Worm (Caenorhabditis elegans): Measurements from ENCODE around the gene mrpl-21.

The mrpl-21 gene

DNA sequence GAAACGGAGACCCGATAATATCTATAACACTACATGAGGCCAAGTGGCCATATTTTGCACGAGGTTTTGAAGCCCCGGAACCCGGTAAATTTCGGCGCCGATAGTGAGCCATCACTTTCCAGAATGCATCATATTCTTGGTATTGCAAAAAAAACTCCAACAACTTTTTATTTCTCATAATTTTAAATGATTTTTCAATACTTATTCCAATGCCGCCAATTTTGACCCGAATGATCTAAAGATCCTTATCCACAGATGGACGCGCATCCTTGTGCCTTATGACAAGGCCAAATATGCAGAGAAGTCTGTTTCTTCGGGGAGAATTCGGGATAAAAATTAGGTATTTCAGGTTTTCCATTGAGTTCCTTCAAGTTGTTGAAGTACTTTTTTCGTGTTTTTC, 2.2 kb downstream of the mrpl-21 start:
- no peak for TF ChIP-seq pes-1 (GFP tag; IDR thresholded peaks at IDR 0.05)
- TF ChIP-seq sea-1 (GFP tag; conservative IDR thresholded peaks at IDR 0.05) = no peak
- no peak for TF ChIP-seq hnd-1 (tag; optimal IDR thresholded peaks at IDR 0.05)
- no peak for TF ChIP-seq hmbx-1 (tag; optimal IDR thresholded peaks at IDR 0.05)
- TF ChIP-seq ceh-36 (tag; optimal IDR thresholded peaks at IDR 0.05) = no peak
- TF ChIP-seq ets-7 (tag; optimal IDR thresholded peaks at IDR 0.05) = no peak
- no peak for TF ChIP-seq tra-4 (tag; optimal IDR thresholded peaks at IDR 0.05)
- TF ChIP-seq aly-1 (tag; optimal IDR thresholded peaks at IDR 0.05) = no peak
- TF ChIP-seq hmg-4 (GFP tag; optimal IDR thresholded peaks at IDR 0.05) = no peak
- TF ChIP-seq F13C5.2 (tag; optimal IDR thresholded peaks at IDR 0.05) = no peak
- no peak for TF ChIP-seq flt-1 (GFP tag; IDR thresholded peaks at IDR 0.05)

DNA sequence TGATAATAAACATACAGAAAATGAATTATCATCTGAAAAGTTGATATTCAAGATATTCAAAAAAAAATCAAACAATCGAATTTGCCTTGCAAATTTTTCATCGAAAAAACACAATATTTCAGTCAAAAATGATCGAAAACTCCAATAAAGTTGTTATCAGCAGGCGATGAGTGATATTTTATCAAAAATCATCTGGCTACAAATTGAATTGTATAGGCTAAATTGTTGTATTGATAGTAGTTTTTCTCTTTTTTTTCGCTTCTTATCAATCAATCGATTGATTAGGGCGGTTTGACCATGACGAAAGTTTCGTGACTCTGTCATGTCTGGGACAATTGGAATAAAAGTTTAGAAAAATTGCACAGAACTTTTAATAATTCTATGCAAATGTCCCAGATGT, 3.2 kb downstream of the mrpl-21 start:
- no peak for TF ChIP-seq pes-1 (GFP tag; IDR thresholded peaks at IDR 0.05)
- no peak for TF ChIP-seq flt-1 (GFP tag; IDR thresholded peaks at IDR 0.05)
- TF ChIP-seq hmbx-1 (tag; optimal IDR thresholded peaks at IDR 0.05) = no peak
- no peak for TF ChIP-seq tra-4 (tag; optimal IDR thresholded peaks at IDR 0.05)
- no peak for TF ChIP-seq hnd-1 (tag; optimal IDR thresholded peaks at IDR 0.05)

DNA sequence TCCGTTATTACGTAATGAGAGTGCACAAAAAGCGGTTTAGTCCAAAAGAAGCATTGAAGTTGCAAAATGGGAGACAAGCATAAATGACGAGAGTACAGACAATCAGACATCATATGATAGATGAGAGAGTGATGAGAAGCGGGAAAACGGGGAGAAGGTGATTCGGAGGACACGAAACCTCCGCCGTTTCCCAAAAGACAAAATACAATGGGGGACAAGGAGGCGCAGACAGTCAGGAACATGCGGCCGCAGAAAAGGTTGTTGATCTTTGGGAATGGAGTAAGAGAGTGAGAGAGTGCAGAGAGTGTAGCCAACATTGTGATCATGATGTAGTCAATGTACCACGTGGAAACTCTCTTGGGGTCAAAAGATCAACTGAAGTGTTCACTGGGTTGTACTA, 5.7 kb downstream of the mrpl-21 start:
- TF ChIP-seq hmg-4 (GFP tag; optimal IDR thresholded peaks at IDR 0.05) = peak; percentile 15
- no peak for TF ChIP-seq tbx-11 (GFP tag; IDR thresholded peaks at IDR 0.05)

DNA sequence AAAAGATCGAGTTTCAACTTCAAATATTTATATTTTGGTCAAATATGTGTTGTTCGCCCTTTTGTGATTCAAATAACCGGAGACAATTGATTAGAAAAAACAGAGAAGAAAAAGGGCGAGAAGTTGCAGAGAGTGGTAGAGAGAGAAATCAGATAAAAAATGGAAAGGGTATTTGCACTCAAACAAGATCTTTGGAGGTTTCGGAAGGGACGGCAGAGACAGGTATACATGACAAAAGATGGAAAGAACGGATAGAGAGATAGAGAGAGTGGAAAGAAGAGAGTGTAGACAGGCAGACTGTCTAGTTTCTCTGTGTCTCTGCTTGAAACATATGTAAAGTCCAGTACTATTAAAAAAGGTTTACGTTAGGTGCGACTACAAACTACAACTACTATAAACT, 7.2 kb downstream of the mrpl-21 start:
- TF ChIP-seq hmbx-1 (tag; optimal IDR thresholded peaks at IDR 0.05) = no peak
- TF ChIP-seq hnd-1 (tag; optimal IDR thresholded peaks at IDR 0.05) = no peak
- TF ChIP-seq F13C5.2 (tag; optimal IDR thresholded peaks at IDR 0.05) = no peak
- TF ChIP-seq sea-1 (GFP tag; conservative IDR thresholded peaks at IDR 0.05) = no peak
- no peak for TF ChIP-seq aly-1 (tag; optimal IDR thresholded peaks at IDR 0.05)
- TF ChIP-seq hmg-4 (GFP tag; optimal IDR thresholded peaks at IDR 0.05) = no peak
- no peak for TF ChIP-seq ets-7 (tag; optimal IDR thresholded peaks at IDR 0.05)
- TF ChIP-seq B0310.2 (tag; optimal IDR thresholded peaks at IDR 0.05) = no peak
- TF ChIP-seq scrt-1 (GFP tag; IDR thresholded peaks at IDR 0.05) = no peak
- TF ChIP-seq tra-4 (tag; optimal IDR thresholded peaks at IDR 0.05) = no peak
- TF ChIP-seq flt-1 (GFP tag; IDR thresholded peaks at IDR 0.05) = no peak
- TF ChIP-seq ceh-36 (tag; optimal IDR thresholded peaks at IDR 0.05) = no peak
- TF ChIP-seq tbx-37 (GFP tag; conservative IDR thresholded peaks at IDR 0.05) = no peak
- no peak for TF ChIP-seq ceh-13 (GFP tag; optimal IDR thresholded peaks at IDR 0.05)
- no peak for TF ChIP-seq tbx-11 (GFP tag; IDR thresholded peaks at IDR 0.05)
- no peak for TF ChIP-seq pes-1 (GFP tag; IDR thresholded peaks at IDR 0.05)
- TF ChIP-seq ama-1 (optimal IDR thresholded peaks at IDR 0.05) = no peak

DNA sequence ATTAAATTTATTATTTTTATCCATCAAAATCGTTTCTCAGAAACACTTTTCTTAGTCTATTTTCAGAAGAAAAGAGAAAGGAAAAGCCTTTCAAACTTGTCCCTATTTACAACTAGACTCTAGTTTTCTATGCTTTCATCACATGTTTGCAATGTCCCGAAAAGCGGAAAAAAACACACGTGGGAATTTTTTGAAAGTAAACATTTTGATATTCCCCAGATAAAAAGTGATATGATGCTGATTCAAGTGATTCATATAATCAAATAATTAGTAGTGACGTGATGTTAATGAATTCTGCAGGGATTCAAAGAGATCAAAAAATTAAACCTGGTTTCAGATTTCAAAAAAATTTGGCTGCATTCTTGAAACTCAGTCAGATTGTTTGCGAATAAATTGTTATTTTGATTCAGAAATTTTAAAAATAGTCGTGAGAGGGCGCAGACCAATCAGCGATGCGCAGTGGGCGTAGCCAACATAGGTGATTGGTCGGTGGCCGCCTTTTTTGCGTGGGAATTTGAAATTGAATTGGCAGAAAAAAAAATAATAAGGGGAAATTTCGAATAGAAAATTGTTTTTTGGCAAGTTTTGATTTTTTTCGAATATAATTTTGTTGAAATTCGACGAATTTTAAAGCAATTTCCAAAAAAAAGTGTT, 8.6 kb downstream of the mrpl-21 start:
- no peak for TF ChIP-seq tra-4 (tag; optimal IDR thresholded peaks at IDR 0.05)
- no peak for TF ChIP-seq tbx-37 (GFP tag; conservative IDR thresholded peaks at IDR 0.05)
- no peak for TF ChIP-seq hmbx-1 (tag; optimal IDR thresholded peaks at IDR 0.05)
- TF ChIP-seq hmg-4 (GFP tag; optimal IDR thresholded peaks at IDR 0.05) = no peak
- no peak for TF ChIP-seq F13C5.2 (tag; optimal IDR thresholded peaks at IDR 0.05)
- no peak for TF ChIP-seq B0310.2 (tag; optimal IDR thresholded peaks at IDR 0.05)
- no peak for TF ChIP-seq pes-1 (GFP tag; IDR thresholded peaks at IDR 0.05)
- no peak for TF ChIP-seq ama-1 (optimal IDR thresholded peaks at IDR 0.05)
- TF ChIP-seq tbx-11 (GFP tag; IDR thresholded peaks at IDR 0.05) = no peak
- no peak for TF ChIP-seq hnd-1 (tag; optimal IDR thresholded peaks at IDR 0.05)
- no peak for TF ChIP-seq sea-1 (GFP tag; conservative IDR thresholded peaks at IDR 0.05)
- TF ChIP-seq flt-1 (GFP tag; IDR thresholded peaks at IDR 0.05) = no peak
- TF ChIP-seq ceh-36 (tag; optimal IDR thresholded peaks at IDR 0.05) = no peak
- no peak for TF ChIP-seq scrt-1 (GFP tag; IDR thresholded peaks at IDR 0.05)
- TF ChIP-seq ceh-13 (GFP tag; optimal IDR thresholded peaks at IDR 0.05) = no peak
- TF ChIP-seq aly-1 (tag; optimal IDR thresholded peaks at IDR 0.05) = no peak
- no peak for TF ChIP-seq ets-7 (tag; optimal IDR thresholded peaks at IDR 0.05)

DNA sequence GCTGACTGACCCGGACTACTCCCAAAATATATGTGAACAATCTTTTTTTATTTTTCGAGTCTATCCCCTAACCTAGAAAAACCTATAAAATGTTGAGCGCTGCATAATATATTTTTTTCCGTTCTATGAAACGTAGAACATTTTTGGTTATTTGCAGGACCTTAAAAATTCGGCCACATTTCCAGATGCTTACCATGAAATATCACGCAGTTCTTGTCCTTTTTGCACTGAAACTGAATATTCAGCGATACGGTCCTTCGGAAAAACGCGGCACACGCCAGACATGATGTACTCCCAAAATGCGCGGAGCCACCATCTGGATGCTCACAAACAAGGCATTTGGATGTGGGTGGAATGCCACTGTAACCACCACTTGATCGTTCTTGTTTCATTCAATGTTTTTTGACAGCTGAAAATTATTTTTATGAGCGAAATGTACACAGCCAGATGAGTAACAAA, 10.5 kb downstream of the mrpl-21 start, which contains the start of gene nhr-20:
TSS of gene nhr-20 (minus strand) at position 409 of the 459 bp plus-strand sequence.
- no peak for TF ChIP-seq sea-1 (GFP tag; conservative IDR thresholded peaks at IDR 0.05)
- no peak for TF ChIP-seq pes-1 (GFP tag; IDR thresholded peaks at IDR 0.05)
- no peak for TF ChIP-seq hmg-4 (GFP tag; optimal IDR thresholded peaks at IDR 0.05)
- no peak for TF ChIP-seq F13C5.2 (tag; optimal IDR thresholded peaks at IDR 0.05)
- no peak for TF ChIP-seq ama-1 (optimal IDR thresholded peaks at IDR 0.05)
- TF ChIP-seq tbx-11 (GFP tag; IDR thresholded peaks at IDR 0.05) = no peak

DNA sequence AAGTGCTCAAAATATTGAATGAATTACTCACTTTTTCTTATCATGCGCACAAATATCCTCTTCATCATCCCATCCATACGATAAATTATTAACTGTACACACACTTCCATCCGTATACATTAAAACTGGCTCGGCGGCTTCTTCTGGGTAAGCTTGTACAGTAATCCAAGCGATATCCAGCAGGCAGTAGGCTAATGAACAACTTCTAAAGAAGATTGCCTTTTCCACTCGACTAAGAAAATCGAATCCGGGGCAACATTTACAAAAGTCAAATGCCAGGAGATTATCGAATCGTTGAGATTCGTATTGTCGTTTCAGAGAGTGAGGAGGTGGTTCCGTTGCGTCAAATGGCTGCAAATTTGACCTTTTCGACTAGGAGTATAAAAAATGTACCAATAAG, 12.0 kb downstream of the mrpl-21 start:
- no peak for TF ChIP-seq ceh-13 (GFP tag; optimal IDR thresholded peaks at IDR 0.05)
- TF ChIP-seq ama-1 (optimal IDR thresholded peaks at IDR 0.05) = no peak
- TF ChIP-seq hnd-1 (tag; optimal IDR thresholded peaks at IDR 0.05) = no peak

DNA sequence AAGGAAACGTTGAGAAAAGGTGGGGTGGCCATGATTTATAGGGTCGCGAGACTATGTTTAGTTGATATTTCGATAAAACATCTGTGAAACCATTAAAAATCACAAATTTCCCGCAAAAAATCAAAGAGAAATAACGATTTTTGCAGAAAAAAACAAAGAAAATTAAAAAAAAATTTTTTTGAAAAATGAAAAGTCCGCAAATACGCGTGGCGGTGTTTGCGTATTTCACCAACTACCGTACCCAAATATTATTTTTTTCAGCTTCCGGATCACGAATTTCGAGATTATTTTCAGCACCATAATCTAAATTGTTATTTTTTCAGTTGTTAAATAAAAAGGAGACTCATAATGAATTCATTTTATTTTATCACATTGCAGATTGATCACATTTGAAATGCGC, 13.3 kb downstream of the mrpl-21 start:
- TF ChIP-seq tra-4 (tag; optimal IDR thresholded peaks at IDR 0.05) (no peak), ceh-13 (GFP tag; optimal IDR thresholded peaks at IDR 0.05) (no peak), ceh-36 (tag; optimal IDR thresholded peaks at IDR 0.05) (no peak), aly-1 (tag; optimal IDR thresholded peaks at IDR 0.05) (no peak), flt-1 (GFP tag; IDR thresholded peaks at IDR 0.05) (no peak), scrt-1 (GFP tag; IDR thresholded peaks at IDR 0.05) (no peak), tbx-37 (GFP tag; conservative IDR thresholded peaks at IDR 0.05) (no peak), tbx-11 (GFP tag; IDR thresholded peaks at IDR 0.05) (no peak), pes-1 (GFP tag; IDR thresholded peaks at IDR 0.05) (no peak), hmbx-1 (tag; optimal IDR thresholded peaks at IDR 0.05) (no peak), hnd-1 (tag; optimal IDR thresholded peaks at IDR 0.05) (no peak), sea-1 (GFP tag; conservative IDR thresholded peaks at IDR 0.05) (no peak), hmg-4 (GFP tag; optimal IDR thresholded peaks at IDR 0.05) (no peak), F13C5.2 (tag; optimal IDR thresholded peaks at IDR 0.05) (no peak), ama-1 (optimal IDR thresholded peaks at IDR 0.05) (no peak), B0310.2 (tag; optimal IDR thresholded peaks at IDR 0.05) (no peak), ets-7 (tag; optimal IDR thresholded peaks at IDR 0.05) (no peak)

Measured in whole organism, early embryonic.